Fruit fly (Drosophila melanogaster): Measurements from ENCODE around the gene CG6310.

CG6310 gene

DNA sequence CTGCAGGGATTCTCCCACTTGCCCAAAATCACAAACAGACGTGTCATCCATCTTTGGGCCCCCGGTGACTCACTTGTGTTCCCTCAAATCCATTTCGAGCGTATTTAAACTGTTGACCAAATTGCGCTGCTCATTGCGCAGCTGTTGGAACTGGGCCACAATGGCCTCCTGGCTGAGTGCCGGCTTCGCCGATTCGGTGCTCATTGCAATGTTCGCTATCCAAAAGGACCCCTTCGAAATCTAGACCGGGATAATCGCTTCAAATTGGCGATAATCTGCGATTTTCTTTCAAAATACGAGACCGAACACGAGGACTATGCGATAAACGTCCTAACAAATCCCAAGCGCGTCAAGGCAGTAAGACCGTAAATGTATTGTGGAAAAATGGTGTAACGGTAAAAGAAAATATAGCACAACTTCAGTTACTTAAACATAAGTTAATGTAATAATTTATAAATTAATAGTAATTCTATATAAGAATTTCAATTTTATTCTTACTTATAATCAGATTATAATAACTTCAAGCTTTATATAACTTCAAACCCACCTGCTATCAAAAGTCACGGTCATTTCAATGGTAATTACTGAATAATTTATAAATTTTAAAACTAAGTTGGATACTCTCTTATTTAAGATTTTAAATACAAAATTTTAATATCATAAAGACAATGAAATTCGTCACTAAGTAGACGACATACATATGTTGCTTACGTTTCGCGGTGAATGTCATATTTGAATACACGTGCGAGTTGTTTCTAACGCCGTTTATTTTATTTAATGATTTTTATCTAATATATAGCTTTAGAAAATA, 4.6 kb upstream of the CG6310 start, which contains the start of the genes Pfdn2 and Noc1 (continued):
- TF ChIP-seq CG2120 (GFP tag; optimal IDR thresholded peaks at IDR 0.05) (peak; percentile 70), Atf6 (GFP tag; IDR thresholded peaks at IDR 0.05) (no peak), CG11695 (GFP tag; IDR thresholded peaks at IDR 0.05) (peak; percentile 49; the same call in 1 of the 3 replicates), H15 (GFP tag; IDR thresholded peaks at IDR 0.05) (no peak), NfI (GFP tag; optimal IDR thresholded peaks at IDR 0.05) (peak; percentile 41), lilli (GFP tag; optimal IDR thresholded peaks at IDR 0.05) (peak; percentile 45), jigr1 (GFP tag; IDR thresholded peaks at IDR 0.05) (0 out of 3 replicates have a peak, but pooled peaks have one; percentile 27), YL-1 (GFP tag; optimal IDR thresholded peaks at IDR 0.05) (peak; percentile 33), mam (GFP tag; optimal IDR thresholded peaks at IDR 0.05) (peak; percentile 43), fd102C (GFP tag; optimal IDR thresholded peaks at IDR 0.05) (no peak), inv (GFP tag; IDR thresholded peaks at IDR 0.05; ENCODE audit: partially characterized antibody) (no peak), Ada2b (GFP tag; IDR thresholded peaks at IDR 0.05) (peak; percentile 53; the same call in 1 of the 2 replicates), al (GFP tag; IDR thresholded peaks at IDR 0.05) (peak; percentile 60; the same call in 1 of the 2 replicates), ac (GFP tag; optimal IDR thresholded peaks at IDR 0.05) (no peak), CG32767 (GFP tag; IDR thresholded peaks at IDR 0.05) (0 out of 2 replicates have a peak, but pooled peaks have one; percentile 30), sens (GFP tag) (no peak), CG31224 (GFP tag; IDR thresholded peaks at IDR 0.05) (peak; percentile 32; the same call in 1 of the 2 replicates), CG34422 (GFP tag; IDR thresholded peaks at IDR 0.05) (peak; percentile 35; the same call in 1 of the 3 replicates), CG11247 (GFP tag; IDR thresholded peaks at IDR 0.05) (no peak), CG33557 (GFP tag; optimal IDR thresholded peaks at IDR 0.05) (peak; percentile 30), dysf (GFP tag; IDR thresholded peaks at IDR 0.05) (peak; percentile 60; the same call in 2 of the 3 replicates), Blimp-1 (GFP tag; optimal IDR thresholded peaks at IDR 0.05) (no peak), CG12942 (GFP tag; optimal IDR thresholded peaks at IDR 0.05) (peak; percentile 56), pzg (GFP tag; optimal IDR thresholded peaks at IDR 0.05) (peak; percentile 37), CG17829 (tag; optimal IDR thresholded peaks at IDR 0.05) (peak; percentile 55), Dbx (GFP tag; IDR thresholded peaks at IDR 0.05) (0 out of 3 replicates have a peak, but pooled peaks have one; percentile 31), twi (tag; optimal IDR thresholded peaks at IDR 0.05) (peak; percentile 82), hb (GFP tag; IDR thresholded peaks at IDR 0.05; ENCODE audit: partially characterized antibody) (no peak), CG18262 (tag; optimal IDR thresholded peaks at IDR 0.05) (peak; percentile 66), CG6689 (GFP tag; IDR thresholded peaks at IDR 0.05) (peak; percentile 36; the same call in 1 of the 2 replicates), otp (GFP tag; IDR thresholded peaks at IDR 0.05) (no peak), Abd-B (GFP tag; optimal IDR thresholded peaks at IDR 0.05) (no peak), CG12299 (tag; optimal IDR thresholded peaks at IDR 0.05) (peak; percentile 25), unc-4 (GFP tag; IDR thresholded peaks at IDR 0.05; ENCODE audit: partially characterized antibody) (no peak), CG5180 (GFP tag; optimal IDR thresholded peaks at IDR 0.05) (no peak), CG12659 (GFP tag; optimal IDR thresholded peaks at IDR 0.05) (peak; percentile 74), CG2116 (GFP tag; optimal IDR thresholded peaks at IDR 0.05) (peak; percentile 18), chm (GFP tag; IDR thresholded peaks at IDR 0.05) (no peak), scrt (GFP tag; optimal IDR thresholded peaks at IDR 0.05) (no peak), abd-A (tag; optimal IDR thresholded peaks at IDR 0.05) (no peak), Dip3 (GFP tag; optimal IDR thresholded peaks at IDR 0.05) (no peak), aop (GFP tag; IDR thresholded peaks at IDR 0.05) (no peak), nmo (GFP tag; optimal IDR thresholded peaks at IDR 0.05) (peak; percentile 81), CG12391 (tag; optimal IDR thresholded peaks at IDR 0.05) (peak; percentile 89), CG12155 (GFP tag; optimal IDR thresholded peaks at IDR 0.05) (peak; percentile 54), Oaz (GFP tag; IDR thresholded peaks at IDR 0.05) (no peak), CG4424 (GFP tag; optimal IDR thresholded peaks at IDR 0.05) (peak; percentile 40), CkIIα-i1 (GFP tag; IDR thresholded peaks at IDR 0.05) (no peak), ro (GFP tag; IDR thresholded peaks at IDR 0.05) (no peak)
